Worm (Caenorhabditis elegans) whole organism, L1 larva: ENCODE measurements around the gene gldi-7.

Experiments used
- F16B12.6 ChIP-seq: fragments of 150-350 bp; optimal IDR thresholded peaks from 2 replicates; lab custom pipeline; 2014; ENCODE audit warnings: missing biosample characterization, missing genetic modification characterization
- Y116A8C.19 ChIP-seq: sonication (generic microtip); optimal IDR thresholded peaks from 2 replicates; lab custom pipeline; 2016; ENCODE audit warnings: missing compliant biosample characterization, missing genetic modification characterization, borderline replicate concordance
- aha-1 ChIP-seq: fragments of 150-350 bp; optimal IDR thresholded peaks from 2 replicates; lab custom pipeline; 2014; ENCODE audit warnings: missing biosample characterization, missing genetic modification characterization
- aly-2 ChIP-seq: fragments of 150-350 bp; optimal IDR thresholded peaks from 2 replicates; lab custom pipeline; 2014; ENCODE audit warnings: missing biosample characterization, missing genetic modification characterization
- blmp-1 ChIP-seq: fragments of 150-350 bp; optimal IDR thresholded peaks from 2 replicates; lab custom pipeline; 2014; ENCODE audit warnings: missing biosample characterization, missing genetic modification characterization
- ceh-63 ChIP-seq: fragments of 200-800 bp; sonication (Bioruptor generic); optimal IDR thresholded peaks from 2 replicates; lab custom pipeline; 2018; ENCODE audit warnings: mild to moderate bottlenecking, missing genetic modification characterization, missing compliant biosample characterization
- ceh-8 ChIP-seq: fragments of 200-800 bp; sonication (Bioruptor generic); optimal IDR thresholded peaks from 2 replicates; lab custom pipeline; 2018; ENCODE audit warnings: mild to moderate bottlenecking, missing genetic modification characterization, moderate library complexity, missing compliant biosample characterization
- ceh-88 ChIP-seq: fragments of 200-800 bp; sonication (Bioruptor generic); IDR thresholded peaks from 2 replicates; pipeline ENCODE4 v1.3.6; 2022; ENCODE audit warnings: missing genetic modification characterization, missing compliant biosample characterization
- dpl-1 ChIP-seq, 3 experiments: fragments of 150-350 bp in 2 of 3; sonication (generic microtip) in 1 of 3; optimal IDR thresholded peaks; 2 replicates each; lab custom pipeline; 2014 to 2017; ENCODE audit warnings: missing biosample characterization in 3 of 3, missing genetic modification characterization in 3 of 3, missing genetic modification reagents in 3 of 3
- dsc-1 ChIP-seq: sonication (generic microtip); optimal IDR thresholded peaks from 2 replicates; lab custom pipeline; 2016; ENCODE audit warnings: mild to moderate bottlenecking, missing genetic modification characterization, missing compliant biosample characterization
- efl-1 ChIP-seq, 4 experiments: fragments of 150-350 bp; optimal IDR thresholded peaks in 3 of 4; peaks in 1 of 4; 1 replicate in 1 of 4; 2 replicates in 3 of 4; lab custom pipeline; 2014; ENCODE audit warnings: missing biosample characterization in 2 of 4, missing genetic modification characterization in 2 of 4, missing genetic modification reagents in 2 of 4
- efl-3 ChIP-seq: fragments of 200-800 bp; sonication (Bioruptor generic); optimal IDR thresholded peaks from 2 replicates; lab custom pipeline; 2018; ENCODE audit warnings: mild to moderate bottlenecking, missing genetic modification characterization, missing compliant biosample characterization
- egl-27 ChIP-seq, 2 experiments: fragments of 150-350 bp in 1 of 2; sonication (generic microtip); optimal IDR thresholded peaks; 3 replicates each; lab custom pipeline; 2017 to 2018; ENCODE audit warnings: missing biosample characterization in 2 of 2, missing genetic modification characterization in 2 of 2, missing genetic modification reagents in 2 of 2
- elt-2 ChIP-seq: sonication (generic microtip); optimal IDR thresholded peaks from 2 replicates; lab custom pipeline; 2016; ENCODE audit warnings: missing genetic modification characterization, mild to moderate bottlenecking, inconsistent platforms, missing compliant biosample characterization, missing genetic modification reagents
- elt-3 ChIP-seq, 6 experiments: fragments of 150-350 bp in 1 of 6; sonication (generic microtip); optimal IDR thresholded peaks; 2 replicates each; lab custom pipeline; 2017 to 2018; ENCODE audit warnings: missing biosample characterization in 6 of 6, missing genetic modification characterization in 6 of 6, inconsistent platforms in 1 of 6
- ets-5 ChIP-seq: fragments of 200-800 bp; sonication (Bioruptor generic); IDR thresholded peaks from 2 replicates; pipeline ENCODE4 v1.3.6; 2022; ENCODE audit warnings: missing genetic modification characterization, missing compliant biosample characterization
- fkh-10 ChIP-seq: sonication (generic microtip); optimal IDR thresholded peaks from 2 replicates; lab custom pipeline; 2017; ENCODE audit warnings: missing biosample characterization, missing genetic modification reagents, missing genetic modification characterization
- fkh-8 ChIP-seq: sonication (generic microtip); optimal IDR thresholded peaks from 2 replicates; lab custom pipeline; 2016; ENCODE audit warnings: mild to moderate bottlenecking, missing genetic modification characterization, missing compliant biosample characterization
- hlh-4 ChIP-seq: sonication (generic microtip); optimal IDR thresholded peaks from 2 replicates; lab custom pipeline; 2016; ENCODE audit warnings: mild to moderate bottlenecking, missing genetic modification characterization, missing compliant biosample characterization
- hpl-2 ChIP-seq: fragments of 150-350 bp; optimal IDR thresholded peaks from 2 replicates; lab custom pipeline; 2014; ENCODE audit warnings: missing biosample characterization, missing genetic modification reagents, missing genetic modification characterization
- jun-1 ChIP-seq: fragments of 150-350 bp; optimal IDR thresholded peaks from 2 replicates; lab custom pipeline; 2014; ENCODE audit warnings: missing biosample characterization, missing genetic modification reagents, missing genetic modification characterization
- lin-13 ChIP-seq: fragments of 150-350 bp; optimal IDR thresholded peaks from 2 replicates; lab custom pipeline; 2014; ENCODE audit warnings: missing biosample characterization, missing genetic modification reagents, missing genetic modification characterization
- lin-14 ChIP-seq: fragments of 200-800 bp; sonication (Bioruptor generic); optimal IDR thresholded peaks from 2 replicates; lab custom pipeline; 2018; ENCODE audit warnings: mild to moderate bottlenecking, missing genetic modification characterization, moderate library complexity, missing compliant biosample characterization
- lin-35 ChIP-seq, 2 experiments: fragments of 150-350 bp; optimal IDR thresholded peaks; 2 replicates each; lab custom pipeline; 2014; ENCODE audit warnings: missing biosample characterization in 2 of 2, missing genetic modification characterization in 2 of 2, missing genetic modification reagents in 2 of 2
- lsy-2 ChIP-seq, 2 experiments: fragments of 150-350 bp; optimal IDR thresholded peaks; 2 replicates each; lab custom pipeline; 2014; ENCODE audit warnings: missing biosample characterization in 2 of 2, missing genetic modification characterization in 2 of 2
- mab-9 ChIP-seq: fragments of 200-800 bp; sonication (Bioruptor generic); IDR thresholded peaks from 2 replicates; pipeline ENCODE4 v1.3.6; 2022; ENCODE audit warnings: missing genetic modification reagents, missing genetic modification characterization, missing compliant biosample characterization
- mef-2 ChIP-seq: fragments of 150-350 bp; optimal IDR thresholded peaks from 2 replicates; lab custom pipeline; 2014; ENCODE audit warnings: missing biosample characterization, missing genetic modification characterization
- mep-1 ChIP-seq: fragments of 150-350 bp; optimal IDR thresholded peaks from 2 replicates; lab custom pipeline; 2014; ENCODE audit warnings: missing biosample characterization, missing genetic modification characterization
- nhr-19 ChIP-seq: fragments of 200-800 bp; sonication (Bioruptor generic); conservative IDR thresholded peaks from 2 replicates; pipeline ENCODE4 v1.3.6; 2022; ENCODE audit warnings: missing genetic modification characterization, missing compliant biosample characterization
- nhr-237 ChIP-seq: fragments of 150-350 bp; optimal IDR thresholded peaks from 2 replicates; lab custom pipeline; 2014; ENCODE audit warnings: missing biosample characterization, missing genetic modification characterization
- nhr-28 ChIP-seq: fragments of 150-350 bp; optimal IDR thresholded peaks from 2 replicates; lab custom pipeline; 2014; ENCODE audit warnings: missing biosample characterization, missing genetic modification characterization
- nhr-47 ChIP-seq: sonication (generic microtip); optimal IDR thresholded peaks from 2 replicates; lab custom pipeline; 2016; ENCODE audit warnings: mild to moderate bottlenecking, missing genetic modification characterization, moderate library complexity, missing compliant biosample characterization
- nhr-71 ChIP-seq: sonication (generic microtip); optimal IDR thresholded peaks from 2 replicates; lab custom pipeline; 2016; ENCODE audit warnings: mild to moderate bottlenecking, missing genetic modification characterization, moderate library complexity, missing compliant biosample characterization
- nhr-77 ChIP-seq: fragments of 150-350 bp; optimal IDR thresholded peaks from 2 replicates; lab custom pipeline; 2014; ENCODE audit warnings: missing biosample characterization, missing genetic modification characterization
- nhr-84 ChIP-seq: sonication (generic microtip); optimal IDR thresholded peaks from 2 replicates; lab custom pipeline; 2017; ENCODE audit warnings: missing biosample characterization, missing genetic modification characterization
- nhr-85 ChIP-seq: sonication (generic microtip); peaks from one replicate; lab custom pipeline; 2016; ENCODE audit warnings: missing genetic modification characterization, inconsistent platforms, missing compliant biosample characterization
- nhr-90 ChIP-seq: sonication (generic microtip); optimal IDR thresholded peaks from 2 replicates; lab custom pipeline; 2016; ENCODE audit warnings: mild to moderate bottlenecking, missing genetic modification characterization, missing compliant biosample characterization; ENCODE audit not compliant: poor library complexity
- pqm-1 ChIP-seq: sonication (generic microtip); optimal IDR thresholded peaks from 3 replicates; lab custom pipeline; 2017; ENCODE audit warnings: missing biosample characterization, missing genetic modification characterization
- rnt-1 ChIP-seq: sonication (generic microtip); optimal IDR thresholded peaks from 2 replicates; lab custom pipeline; 2016; ENCODE audit warnings: mild to moderate bottlenecking, missing genetic modification characterization, moderate library complexity, missing compliant biosample characterization
- snu-23 ChIP-seq: sonication (generic microtip); optimal IDR thresholded peaks from 2 replicates; lab custom pipeline; 2016; ENCODE audit warnings: missing genetic modification characterization, missing compliant biosample characterization
- sup-37 ChIP-seq: fragments of 200-800 bp; sonication (Bioruptor generic); optimal IDR thresholded peaks from 2 replicates; lab custom pipeline; 2018; ENCODE audit warnings: mild to moderate bottlenecking, missing genetic modification characterization, missing compliant biosample characterization
- swsn-7 ChIP-seq: sonication (generic microtip); optimal IDR thresholded peaks from 2 replicates; lab custom pipeline; 2016; ENCODE audit warnings: missing genetic modification characterization, missing compliant biosample characterization
- unc-30 ChIP-seq: sonication (generic microtip); optimal IDR thresholded peaks from 2 replicates; lab custom pipeline; 2017; ENCODE audit warnings: missing biosample characterization, missing genetic modification characterization
- unc-62 ChIP-seq: fragments of 150-350 bp; optimal IDR thresholded peaks from 2 replicates; lab custom pipeline; 2014; ENCODE audit warnings: missing biosample characterization, missing genetic modification reagents, missing genetic modification characterization
- unc-86 ChIP-seq: sonication (generic microtip); optimal IDR thresholded peaks from 2 replicates; lab custom pipeline; 2016; ENCODE audit warnings: missing genetic modification characterization, missing compliant biosample characterization
- xbp-1 ChIP-seq: sonication (generic microtip); optimal IDR thresholded peaks from 2 replicates; lab custom pipeline; 2016; ENCODE audit warnings: missing genetic modification characterization, missing compliant biosample characterization
- zag-1 ChIP-seq: fragments of 150-350 bp; optimal IDR thresholded peaks from 2 replicates; lab custom pipeline; 2014; ENCODE audit warnings: missing biosample characterization, missing genetic modification characterization
- zip-4 ChIP-seq: fragments of 200-800 bp; sonication (Bioruptor generic); optimal IDR thresholded peaks from 2 replicates; lab custom pipeline; 2018; ENCODE audit warnings: mild to moderate bottlenecking, missing genetic modification characterization, moderate library complexity, missing compliant biosample characterization
- ztf-11 ChIP-seq, 2 experiments: sonication (generic microtip); optimal IDR thresholded peaks; 2 replicates each; lab custom pipeline; 2016 to 2017; ENCODE audit warnings: missing genetic modification characterization in 2 of 2, missing biosample characterization in 1 of 2, missing compliant biosample characterization in 1 of 2
- ztf-4 ChIP-seq: fragments of 150-350 bp; optimal IDR thresholded peaks from 2 replicates; lab custom pipeline; 2014; ENCODE audit warnings: missing biosample characterization, missing genetic modification characterization

Gene gldi-7

DNA sequence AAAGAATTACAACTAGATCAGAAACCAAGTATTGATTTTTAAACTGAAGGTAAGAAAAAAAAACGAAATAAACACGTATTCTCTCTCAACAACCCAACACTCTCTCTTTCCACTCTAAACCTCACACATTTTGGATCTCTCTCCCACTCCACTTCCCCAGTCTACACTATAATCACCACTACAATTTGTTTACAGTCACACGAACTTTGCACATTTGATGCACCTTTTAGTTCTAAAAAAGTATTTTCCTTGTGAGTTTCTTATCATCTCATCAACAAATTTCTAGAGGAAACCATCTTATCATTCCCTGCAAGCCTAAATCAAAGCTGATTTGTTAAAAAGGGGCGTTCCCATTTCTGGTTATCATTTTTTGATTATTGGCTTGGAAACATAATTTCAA is 46.5 kb downstream of the gldi-7 start (continued):
- TF ChIP-seq hlh-4 (tag; lab: Kevin White, UChicago) (no peak), elt-3 (tag; optimal IDR thresholded peaks at IDR 0.05; lab: Kevin White, UChicago) (no peak), blmp-1 (tag; lab: Kevin White, UChicago) (peak; percentile 31), jun-1 (peak; percentile 53), F16B12.6 (no peak), dpl-1 (GFP tag; optimal IDR thresholded peaks at IDR 0.05; lab: Kevin White, UChicago) (peak in 1 of 3 experiments; percentile 3), nhr-47 (tag; lab: Kevin White, UChicago) (no peak), pqm-1 (tag; lab: Kevin White, UChicago) (no peak), ztf-4 (peak; percentile 16), nhr-237 (tag; lab: Kevin White, UChicago) (no peak), snu-23 (GFP tag; lab: Kevin White, UChicago) (peak; percentile 59), lin-14 (peak; percentile 40), unc-62 (GFP tag; lab: Kevin White, UChicago) (no peak), elt-2 (tag; lab: Kevin White, UChicago) (peak; percentile 90)
- TF ChIP-seq, all 84 proteins: peak for 14

DNA sequence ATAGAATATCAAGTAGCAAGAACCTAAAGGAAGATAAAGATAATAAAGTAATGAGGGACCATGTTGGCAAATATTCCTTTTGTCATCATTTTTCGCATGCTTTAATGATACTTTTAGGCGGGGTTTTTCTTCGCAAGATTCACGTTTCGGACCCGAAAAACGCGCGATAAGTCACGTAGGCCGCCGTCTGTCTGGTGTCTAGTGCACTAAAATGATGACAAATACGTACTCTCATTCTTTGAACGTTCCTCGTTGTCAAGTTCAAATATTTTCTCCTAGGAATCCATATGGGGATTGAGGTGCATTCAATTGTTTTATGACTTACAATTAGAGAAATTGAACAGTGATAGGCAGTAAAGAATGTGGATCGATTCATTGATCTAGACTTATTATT is 47.2 kb downstream of the gldi-7 start, which contains the start of gene taap-1:
Gene taap-1, minus strand, starts transcription at position 79 of the 394 bp plus-strand sequence.
- TF ChIP-seq efl-3 = no peak
- TF ChIP-seq lin-14 = peak; percentile 79
- peak; percentile 79 for TF ChIP-seq aha-1 (tag; lab: Kevin White, UChicago)
- no peak for TF ChIP-seq efl-1 (optimal IDR thresholded peaks at IDR 0.05; lab: Kevin White, UChicago)
- peak in 1 of 2 experiments; percentile 46 for TF ChIP-seq efl-1 (GFP tag; optimal IDR thresholded peaks at IDR 0.05 in 1 of 2; lab: Kevin White, UChicago)
- no peak for TF ChIP-seq egl-27 (tag; optimal IDR thresholded peaks at IDR 0.05; lab: Kevin White, UChicago)
- no peak for TF ChIP-seq nhr-84 (tag; lab: Kevin White, UChicago)
- no peak for TF ChIP-seq zag-1
- TF ChIP-seq mep-1 (tag; lab: Kevin White, UChicago) = no peak
- no peak for TF ChIP-seq lin-13 (GFP tag; lab: Kevin White, UChicago)
- TF ChIP-seq hlh-4 (tag; lab: Kevin White, UChicago) = no peak
- no peak for TF ChIP-seq sup-37 (GFP tag; lab: Kevin White, UChicago)
- no peak for TF ChIP-seq xbp-1 (tag; lab: Kevin White, UChicago)
- TF ChIP-seq nhr-237 (tag; lab: Kevin White, UChicago) = no peak
- TF ChIP-seq nhr-47 (tag; lab: Kevin White, UChicago) = no peak
- no peak for TF ChIP-seq fkh-10
- no peak for TF ChIP-seq unc-86 (tag; lab: Kevin White, UChicago)
- no peak for TF ChIP-seq aly-2 (tag; lab: Kevin White, UChicago)
- TF ChIP-seq fkh-8 (tag; lab: Kevin White, UChicago) = peak; percentile 54
- TF ChIP-seq ztf-4 = no peak
- no peak for TF ChIP-seq nhr-85
- peak; percentile 20 for TF ChIP-seq blmp-1 (tag; lab: Kevin White, UChicago)
- TF ChIP-seq unc-30 (tag; lab: Kevin White, UChicago) = no peak
- no peak for TF ChIP-seq Y116A8C.19 (tag; lab: Kevin White, UChicago)
- TF ChIP-seq elt-2 (tag; lab: Kevin White, UChicago) = no peak
- TF ChIP-seq lin-35 (GFP tag; optimal IDR thresholded peaks at IDR 0.05; lab: Kevin White, UChicago) = no peak
- TF ChIP-seq nhr-90 (tag; lab: Kevin White, UChicago) = no peak
- TF ChIP-seq snu-23 (GFP tag; lab: Kevin White, UChicago) = peak; percentile 53
- TF ChIP-seq ztf-11 (tag; optimal IDR thresholded peaks at IDR 0.05; lab: Kevin White, UChicago) = no peak
- TF ChIP-seq jun-1 = no peak
- no peak for TF ChIP-seq ets-5 (GFP tag; lab: Robert Waterston, UW)
- no peak for TF ChIP-seq mab-9
- no peak for TF ChIP-seq ceh-8 (GFP tag; lab: Kevin White, UChicago)
- TF ChIP-seq dsc-1 = no peak
- TF ChIP-seq ceh-63 (GFP tag; lab: Kevin White, UChicago) = no peak
- TF ChIP-seq nhr-19 = peak; percentile 49
- no peak for TF ChIP-seq swsn-7
- TF ChIP-seq nhr-28 (tag; lab: Kevin White, UChicago) = no peak
- TF ChIP-seq rnt-1 (tag; lab: Kevin White, UChicago) = no peak
- no peak for TF ChIP-seq hpl-2 (GFP tag; lab: Kevin White, UChicago)
- no peak for TF ChIP-seq zip-4 (GFP tag; lab: Kevin White, UChicago)
- TF ChIP-seq mef-2 (tag; lab: Kevin White, UChicago) = no peak
- no peak for TF ChIP-seq lsy-2 (tag; optimal IDR thresholded peaks at IDR 0.05; lab: Kevin White, UChicago)
- no peak for TF ChIP-seq nhr-77 (tag; lab: Kevin White, UChicago)
- TF ChIP-seq nhr-71 (tag; lab: Kevin White, UChicago) = peak; percentile 27
- TF ChIP-seq ceh-88 (GFP tag; lab: Robert Waterston, UW) = no peak
